Worm (Caenorhabditis elegans) whole organism, L4 larva: Measurements from ENCODE around the gene sqv-3.

Experiments
- D1046.2 ChIP-seq: fragments of 200-800 bp; sonication (Bioruptor generic); IDR thresholded peaks from 2 replicates; pipeline ENCODE4 v1.3.6; 2022; ENCODE audit warnings: missing genetic modification characterization, missing compliant biosample characterization
- F10B5.3 ChIP-seq: sonication (generic microtip); optimal IDR thresholded peaks from 2 replicates; lab custom pipeline; 2016; ENCODE audit warnings: mild to moderate bottlenecking, missing genetic modification characterization, missing compliant biosample characterization
- F26F4.8 ChIP-seq: fragments of 200-800 bp; sonication (Bioruptor generic); conservative IDR thresholded peaks from 2 replicates; pipeline ENCODE4 v1.3.6; 2022; ENCODE audit warnings: missing genetic modification characterization, missing compliant biosample characterization
- F49E8.2 ChIP-seq: sonication (generic microtip); optimal IDR thresholded peaks from 2 replicates; lab custom pipeline; 2016; ENCODE audit warnings: missing compliant biosample characterization, mild to moderate bottlenecking, missing genetic modification characterization, borderline replicate concordance
- Y5F2A.4 ChIP-seq: fragments of 200-800 bp; sonication (Bioruptor generic); optimal IDR thresholded peaks from 2 replicates; lab custom pipeline; 2018; ENCODE audit warnings: mild to moderate bottlenecking, missing genetic modification characterization, missing compliant biosample characterization
- ZK546.5 ChIP-seq, 2 experiments: sonication (generic microtip); optimal IDR thresholded peaks; 2 replicates each; lab custom pipeline; 2017; ENCODE audit warnings: missing biosample characterization in 2 of 2, missing genetic modification characterization in 2 of 2
- aly-2 ChIP-seq: sonication (generic microtip); optimal IDR thresholded peaks from 2 replicates; lab custom pipeline; 2018; ENCODE audit warnings: missing biosample characterization, missing genetic modification characterization
- ama-1 ChIP-seq: fragments of 150-350 bp; optimal IDR thresholded peaks from 2 replicates; lab custom pipeline; 2014; ENCODE audit warnings: inconsistent platforms, mixed read lengths
- ceh-32 ChIP-seq: sonication (generic microtip); optimal IDR thresholded peaks from 2 replicates; lab custom pipeline; 2016; ENCODE audit warnings: mild to moderate bottlenecking, missing genetic modification characterization, missing compliant biosample characterization; ENCODE audit not compliant: poor library complexity
- ctbp-1 ChIP-seq: fragments of 200-800 bp; sonication (Bioruptor generic); IDR thresholded peaks from 2 replicates; pipeline ENCODE4 v1.3.6; 2022; ENCODE audit warnings: missing genetic modification reagents, missing genetic modification characterization, missing compliant biosample characterization
- daf-19 ChIP-seq: fragments of 200-800 bp; sonication (Bioruptor generic); conservative IDR thresholded peaks from 2 replicates; pipeline ENCODE4 v1.3.6; 2022; ENCODE audit warnings: missing genetic modification characterization, missing compliant biosample characterization
- daf-8 ChIP-seq: fragments of 200-800 bp; sonication (Bioruptor generic); IDR thresholded peaks from 2 replicates; pipeline ENCODE4 v1.3.6; 2022; ENCODE audit warnings: missing genetic modification characterization, missing compliant biosample characterization
- dmd-6 ChIP-seq: fragments of 200-800 bp; sonication (Bioruptor generic); IDR thresholded peaks from 2 replicates; pipeline ENCODE4 v1.3.6; 2022; ENCODE audit warnings: missing genetic modification reagents, missing genetic modification characterization, missing compliant biosample characterization
- dmd-8 ChIP-seq: fragments of 200-800 bp; sonication (Bioruptor generic); IDR thresholded peaks from 2 replicates; pipeline ENCODE4 v1.3.6; 2022; ENCODE audit warnings: missing genetic modification characterization, missing compliant biosample characterization
- dpl-1 ChIP-seq: fragments of 150-350 bp; optimal IDR thresholded peaks from 2 replicates; lab custom pipeline; 2014; ENCODE audit warnings: missing biosample characterization, missing genetic modification reagents, missing genetic modification characterization
- dve-1 ChIP-seq: sonication (generic microtip); optimal IDR thresholded peaks from 2 replicates; lab custom pipeline; 2017; ENCODE audit warnings: antibody characterized with exemption, mild to moderate bottlenecking, missing genetic modification characterization, missing compliant biosample characterization; ENCODE audit not compliant: insufficient read depth
- egl-27 ChIP-seq: sonication (generic microtip); optimal IDR thresholded peaks from 3 replicates; lab custom pipeline; 2017; ENCODE audit warnings: missing biosample characterization, missing genetic modification reagents, missing genetic modification characterization
- fkh-10 ChIP-seq: fragments of 150-350 bp; optimal IDR thresholded peaks from 2 replicates; lab custom pipeline; 2014; ENCODE audit warnings: missing biosample characterization, missing genetic modification reagents, missing genetic modification characterization
- fos-1 ChIP-seq: fragments of 150-350 bp; optimal IDR thresholded peaks from 2 replicates; lab custom pipeline; 2014; ENCODE audit warnings: missing biosample characterization, missing genetic modification characterization
- hif-1 ChIP-seq, 2 experiments: sonication (generic microtip); optimal IDR thresholded peaks; 2 replicates each; lab custom pipeline; 2016 to 2017; ENCODE audit warnings: missing compliant biosample characterization in 2 of 2, missing genetic modification characterization in 2 of 2, missing genetic modification reagents in 2 of 2, missing genotype in 2 of 2, mild to moderate bottlenecking in 1 of 2
- hlh-11 ChIP-seq: fragments of 200-800 bp; sonication (Bioruptor generic); optimal IDR thresholded peaks from 2 replicates; lab custom pipeline; 2018; ENCODE audit warnings: mild to moderate bottlenecking, missing genetic modification characterization, missing compliant biosample characterization
- jun-1 ChIP-seq: fragments of 150-350 bp; optimal IDR thresholded peaks from 2 replicates; lab custom pipeline; 2014; ENCODE audit warnings: missing biosample characterization, missing genetic modification reagents, missing genetic modification characterization
- lim-7 ChIP-seq: fragments of 200-800 bp; sonication (Bioruptor generic); IDR thresholded peaks from 2 replicates; pipeline ENCODE4 v1.3.6; 2022; ENCODE audit warnings: missing genetic modification characterization, missing compliant biosample characterization
- lin-1 ChIP-seq: fragments of 200-800 bp; sonication (Bioruptor generic); IDR thresholded peaks from 2 replicates; pipeline ENCODE4 v1.3.6; 2022; ENCODE audit warnings: missing genetic modification reagents, missing genetic modification characterization, missing compliant biosample characterization
- lin-15B ChIP-seq: fragments of 150-350 bp; sonication (generic microtip); optimal IDR thresholded peaks from 3 replicates; lab custom pipeline; 2014; ENCODE audit warnings: missing biosample characterization, missing genetic modification characterization
- lin-38 ChIP-seq: fragments of 200-800 bp; sonication (Bioruptor generic); IDR thresholded peaks from 2 replicates; pipeline ENCODE4 v1.3.6; 2022; ENCODE audit warnings: missing genetic modification reagents, missing genetic modification characterization, missing compliant biosample characterization
- lir-3 ChIP-seq: sonication (generic microtip); optimal IDR thresholded peaks from 2 replicates; lab custom pipeline; 2016; ENCODE audit warnings: mild to moderate bottlenecking, missing genetic modification characterization, missing compliant biosample characterization
- lsy-2 ChIP-seq, 2 experiments: fragments of 150-350 bp in 1 of 2; sonication (generic microtip) in 1 of 2; optimal IDR thresholded peaks; 2 replicates each; lab custom pipeline; 2014 to 2017; ENCODE audit warnings: missing biosample characterization in 2 of 2, missing genetic modification characterization in 2 of 2
- madf-5 ChIP-seq, 2 experiments: fragments of 200-800 bp; sonication (Bioruptor generic); IDR thresholded peaks; 2 replicates each; pipeline ENCODE4 v1.3.6; 2022; ENCODE audit warnings: missing compliant biosample characterization in 2 of 2, missing genetic modification characterization in 2 of 2
- mdl-1 ChIP-seq, 2 experiments: fragments of 150-350 bp in 1 of 2; sonication (generic microtip) in 1 of 2; optimal IDR thresholded peaks; 2 replicates each; lab custom pipeline; 2014 to 2017; ENCODE audit warnings: missing biosample characterization in 2 of 2, missing genetic modification characterization in 2 of 2
- mdt-29 ChIP-seq: fragments of 200-800 bp; sonication (Bioruptor generic); IDR thresholded peaks from 2 replicates; pipeline ENCODE4 v1.3.6; 2022; ENCODE audit warnings: missing genetic modification reagents, missing genetic modification characterization, missing compliant biosample characterization
- mep-1 ChIP-seq: fragments of 150-350 bp; sonication (generic microtip); optimal IDR thresholded peaks from 3 replicates; lab custom pipeline; 2014; ENCODE audit warnings: missing biosample characterization, missing genetic modification characterization
- mes-2 ChIP-seq: sonication (generic microtip); optimal IDR thresholded peaks from 2 replicates; lab custom pipeline; 2016; ENCODE audit warnings: missing genotype, mild to moderate bottlenecking, missing genetic modification characterization, missing compliant biosample characterization; ENCODE audit not compliant: poor library complexity, severe bottlenecking
- mxl-3 ChIP-seq: fragments of 200-800 bp; sonication (Bioruptor generic); optimal IDR thresholded peaks from 2 replicates; lab custom pipeline; 2018; ENCODE audit warnings: mild to moderate bottlenecking, missing genetic modification characterization, missing compliant biosample characterization
- nhr-111 ChIP-seq: fragments of 200-800 bp; sonication (Bioruptor generic); optimal IDR thresholded peaks from 2 replicates; lab custom pipeline; 2018; ENCODE audit warnings: mild to moderate bottlenecking, missing genetic modification characterization, missing compliant biosample characterization
- nhr-237 ChIP-seq: sonication (generic microtip); optimal IDR thresholded peaks from 2 replicates; lab custom pipeline; 2017; ENCODE audit warnings: missing biosample characterization, missing genetic modification characterization
- nhr-48 ChIP-seq: sonication (generic microtip); optimal IDR thresholded peaks from 2 replicates; lab custom pipeline; 2016; ENCODE audit warnings: mild to moderate bottlenecking, missing genetic modification characterization, missing compliant biosample characterization
- nhr-76 ChIP-seq: fragments of 150-350 bp; optimal IDR thresholded peaks from 2 replicates; lab custom pipeline; 2014; ENCODE audit warnings: missing biosample characterization, missing genetic modification characterization
- nhr-77 ChIP-seq: fragments of 150-350 bp; optimal IDR thresholded peaks from 2 replicates; lab custom pipeline; 2014; ENCODE audit warnings: missing biosample characterization, missing genetic modification characterization
- pqm-1 ChIP-seq: sonication (generic microtip); optimal IDR thresholded peaks from 2 replicates; lab custom pipeline; 2017; ENCODE audit warnings: missing biosample characterization, missing genetic modification characterization
- rbr-2 ChIP-seq: sonication (generic microtip); optimal IDR thresholded peaks from 2 replicates; lab custom pipeline; 2016; ENCODE audit warnings: missing genotype, missing genetic modification characterization, missing compliant biosample characterization
- saeg-2 ChIP-seq: fragments of 200-800 bp; sonication (Bioruptor generic); IDR thresholded peaks from 2 replicates; pipeline ENCODE4 v1.3.6; 2022; ENCODE audit warnings: missing genetic modification reagents, missing genetic modification characterization, missing compliant biosample characterization
- skn-1 ChIP-seq: fragments of 150-350 bp; optimal IDR thresholded peaks from 2 replicates; lab custom pipeline; 2014; ENCODE audit warnings: missing biosample characterization, missing genetic modification characterization
- spr-3 ChIP-seq: fragments of 200-800 bp; sonication (Bioruptor generic); optimal IDR thresholded peaks from 2 replicates; lab custom pipeline; 2018; ENCODE audit warnings: mild to moderate bottlenecking, missing genetic modification characterization, missing compliant biosample characterization
- unc-62 ChIP-seq, 3 experiments: fragments of 150-350 bp in 1 of 3; sonication (generic microtip); optimal IDR thresholded peaks in 2 of 3; peaks in 1 of 3; 1 replicate in 1 of 3; 2 replicates in 2 of 3; lab custom pipeline; 2014 to 2017; ENCODE audit warnings: missing biosample characterization in 3 of 3, missing genetic modification characterization in 3 of 3, missing genetic modification reagents in 3 of 3, missing genotype in 1 of 3
- vab-7 ChIP-seq: fragments of 200-800 bp; sonication (Bioruptor generic); IDR thresholded peaks from 2 replicates; pipeline ENCODE4 v1.3.6; 2022; ENCODE audit warnings: missing genetic modification reagents, missing genetic modification characterization, missing compliant biosample characterization
- zag-1 ChIP-seq: fragments of 150-350 bp; optimal IDR thresholded peaks from 2 replicates; lab custom pipeline; 2014; ENCODE audit warnings: missing biosample characterization, missing genetic modification characterization
- ztf-7 ChIP-seq: fragments of 150-350 bp; optimal IDR thresholded peaks from 2 replicates; lab custom pipeline; 2014; ENCODE audit warnings: missing biosample characterization, missing genetic modification characterization

sqv-3 gene

ce11 chrIII:9780254-9780653 lies at the start of gene sqv-3:
TSS of gene sqv-3 (minus strand) at chrIII:9780354.
- TF ChIP-seq lin-15B (tag; lab: Kevin White, UChicago) (no peak), ztf-7 (tag; lab: Kevin White, UChicago) (no peak), nhr-48 (tag; lab: Kevin White, UChicago) (no peak), Y5F2A.4 (GFP tag; lab: Kevin White, UChicago) (no peak), jun-1 (tag; lab: Kevin White, UChicago) (no peak), madf-5 (GFP tag; IDR thresholded peaks at IDR 0.05; lab: Robert Waterston, UW) (no peak), fos-1 (tag; lab: Kevin White, UChicago) (no peak), vab-7 (no peak), daf-8 (GFP tag; lab: Robert Waterston, UW) (no peak), nhr-77 (tag; lab: Kevin White, UChicago) (no peak)

ce11 chrIII:9827163-9827951 lies 47.2 kb upstream of the sqv-3 start, which contains the start of the genes ZK632.10 and ZK632.11:
TSS of gene ZK632.10 (minus strand) at chrIII:9827722.
TSS of gene ZK632.11 (plus strand) at chrIII:9827915.
- TF ChIP-seq nhr-76 (tag; lab: Kevin White, UChicago) (no peak), dmd-8 (GFP tag; lab: Robert Waterston, UW) (no peak), dmd-6 (GFP tag; lab: Robert Waterston, UW) (peak; percentile 52), mes-2 (tag; lab: Kevin White, UChicago) (peak; percentile 80), dve-1 (tag; lab: Kevin White, UChicago) (peak; percentile 44), skn-1 (no peak), unc-62 (GFP tag; optimal IDR thresholded peaks at IDR 0.05 in 1 of 2; lab: Kevin White, UChicago) (peak in 1 of 2 experiments; percentile 74), unc-62 (tag; optimal IDR thresholded peaks at IDR 0.05; lab: Kevin White, UChicago) (no peak), ctbp-1 (GFP tag; lab: Robert Waterston, UW) (0 out of 2 replicates have a peak, but pooled peaks have one; percentile 28), fkh-10 (no peak), nhr-111 (GFP tag; lab: Kevin White, UChicago) (no peak), spr-3 (GFP tag; lab: Kevin White, UChicago) (no peak), daf-19 (no peak), dpl-1 (GFP tag; lab: Kevin White, UChicago) (peak; percentile 40), lim-7 (GFP tag; lab: Robert Waterston, UW) (peak; percentile 16; the same call in 1 of the 2 replicates), pqm-1 (tag; lab: Kevin White, UChicago) (no peak), F26F4.8 (GFP tag; lab: Robert Waterston, UW) (no peak), aly-2 (tag; lab: Kevin White, UChicago) (no peak), hlh-11 (tag; lab: Kevin White, UChicago) (peak; percentile 26), mep-1 (tag; lab: Kevin White, UChicago) (peak; percentile 53), F49E8.2 (tag; lab: Kevin White, UChicago) (no peak), lin-15B (tag; lab: Kevin White, UChicago) (no peak), ceh-32 (tag; lab: Kevin White, UChicago) (no peak), mdt-29 (no peak), zag-1 (tag; lab: Kevin White, UChicago) (no peak), mdl-1 (tag; optimal IDR thresholded peaks at IDR 0.05; lab: Kevin White, UChicago) (peak; percentile 35 to 72), D1046.2 (GFP tag; lab: Robert Waterston, UW) (no peak), F10B5.3 (no peak), saeg-2 (GFP tag; lab: Robert Waterston, UW) (no peak), nhr-237 (tag; lab: Kevin White, UChicago) (no peak), lsy-2 (tag; optimal IDR thresholded peaks at IDR 0.05; lab: Kevin White, UChicago) (peak; percentile 61 to 98), hif-1 (tag; optimal IDR thresholded peaks at IDR 0.05; lab: Kevin White, UChicago) (no peak), lir-3 (no peak), rbr-2 (tag; lab: Kevin White, UChicago) (peak; percentile 6), lin-1 (0 out of 2 replicates have a peak, but pooled peaks have one; percentile 7), mxl-3 (GFP tag; lab: Kevin White, UChicago) (no peak), ama-1 (no peak), egl-27 (tag; lab: Kevin White, UChicago) (no peak), ZK546.5 (tag; optimal IDR thresholded peaks at IDR 0.05; lab: Kevin White, UChicago) (no peak), lin-38 (peak; percentile 34), ztf-7 (tag; lab: Kevin White, UChicago) (peak; percentile 28)
